Fruit fly (Drosophila melanogaster) whole organism, embryonic: Measurements from ENCODE around the gene ND-18.

Source experiments
- Atf3 ChIP-seq: fragments of 200-800 bp; sonication (Bioruptor generic); optimal IDR thresholded peaks from 3 replicates; lab custom pipeline; 2016; ENCODE audit warnings: missing biosample characterization, missing genetic modification characterization
- BEAF-32 ChIP-seq: fragments of 200-800 bp; sonication (Bioruptor generic); optimal IDR thresholded peaks from 3 replicates; lab custom pipeline; 2017; ENCODE audit warnings: missing biosample characterization, missing genetic modification characterization, mild to moderate bottlenecking, moderate library complexity, missing genetic modification reagents
- Bgb ChIP-seq: fragments of 200-800 bp; sonication (Bioruptor generic); IDR thresholded peaks from 2 replicates; pipeline ENCODE4 v1.3.6; 2022; ENCODE audit warnings: missing biosample characterization, missing genetic modification characterization; ENCODE audit not compliant: partially characterized antibody
- CG10267 ChIP-seq: fragments of 200-800 bp; sonication (Bioruptor generic); optimal IDR thresholded peaks from 2 replicates; lab custom pipeline; 2018; ENCODE audit warnings: missing biosample characterization, mild to moderate bottlenecking, missing genetic modification characterization, moderate library complexity
- CG11504 ChIP-seq: fragments of 200-800 bp; sonication (Bioruptor generic); optimal IDR thresholded peaks from 3 replicates; lab custom pipeline; 2019; ENCODE audit warnings: missing biosample characterization, mild to moderate bottlenecking, missing genetic modification characterization, moderate library complexity
- CG12391 ChIP-seq: fragments of 200-800 bp; sonication (Bioruptor generic); optimal IDR thresholded peaks from 3 replicates; lab custom pipeline; 2018; ENCODE audit warnings: missing biosample characterization, mild to moderate bottlenecking, missing genetic modification characterization, moderate library complexity
- CG12659 ChIP-seq: fragments of 200-800 bp; sonication (Bioruptor generic); optimal IDR thresholded peaks from 3 replicates; lab custom pipeline; 2017; ENCODE audit warnings: mild to moderate bottlenecking, missing biosample characterization, missing genetic modification reagents, missing genetic modification characterization
- CG13287 ChIP-seq: fragments of 200-800 bp; sonication (Bioruptor generic); IDR thresholded peaks from 2 replicates; pipeline ENCODE4 v1.3.6; 2022; ENCODE audit warnings: missing biosample characterization, missing genetic modification characterization; ENCODE audit not compliant: partially characterized antibody
- CG14710 ChIP-seq: fragments of 200-800 bp; sonication (Bioruptor generic); optimal IDR thresholded peaks from 3 replicates; lab custom pipeline; 2019; ENCODE audit warnings: missing biosample characterization, mild to moderate bottlenecking, missing genetic modification characterization, moderate library complexity
- CG15011 ChIP-seq: fragments of 200-800 bp; sonication (Bioruptor generic); optimal IDR thresholded peaks from 3 replicates; lab custom pipeline; 2018; ENCODE audit warnings: missing biosample characterization, mild to moderate bottlenecking, missing genetic modification characterization
- CG15514 ChIP-seq: fragments of 200-800 bp; sonication (Bioruptor generic); optimal IDR thresholded peaks from 3 replicates; lab custom pipeline; 2017; ENCODE audit warnings: missing biosample characterization, missing genetic modification characterization, mild to moderate bottlenecking, moderate library complexity, missing genetic modification reagents
- CG17186 ChIP-seq: fragments of 200-800 bp; sonication (Bioruptor generic); optimal IDR thresholded peaks from 3 replicates; lab custom pipeline; 2017; ENCODE audit warnings: missing biosample characterization, missing genetic modification reagents, missing genetic modification characterization
- CG2116 ChIP-seq: fragments of 200-800 bp; sonication (Bioruptor generic); optimal IDR thresholded peaks from 3 replicates; lab custom pipeline; 2018; ENCODE audit warnings: missing biosample characterization, mild to moderate bottlenecking, missing genetic modification characterization
- CG34376 ChIP-seq: fragments of 200-800 bp; sonication (Bioruptor generic); optimal IDR thresholded peaks from 2 replicates; lab custom pipeline; 2018; ENCODE audit warnings: missing biosample characterization, mild to moderate bottlenecking, missing genetic modification characterization
- CG42726 ChIP-seq: fragments of 200-800 bp; sonication (Bioruptor generic); IDR thresholded peaks from 2 replicates; pipeline ENCODE4 v1.3.6; 2022; ENCODE audit warnings: missing biosample characterization, missing genetic modification characterization; ENCODE audit not compliant: partially characterized antibody
- CG8290 ChIP-seq, 3 experiments: fragments of 200-800 bp; sonication (Bioruptor generic); optimal IDR thresholded peaks; 2 replicates each; lab custom pipeline; 2016 to 2019; ENCODE audit warnings: missing biosample characterization in 3 of 3, missing genetic modification characterization in 3 of 3, mild to moderate bottlenecking in 2 of 3, moderate library complexity in 1 of 3
- CG9437 ChIP-seq: fragments of 200-800 bp; sonication (Bioruptor generic); optimal IDR thresholded peaks from 2 replicates; lab custom pipeline; 2018; ENCODE audit warnings: missing biosample characterization, mild to moderate bottlenecking, missing genetic modification characterization
- CG9609 ChIP-seq: fragments of 200-800 bp; sonication (Bioruptor generic); optimal IDR thresholded peaks from 3 replicates; lab custom pipeline; 2016; ENCODE audit warnings: missing biosample characterization, missing genetic modification characterization
- Dbx ChIP-seq: fragments of 200-800 bp; sonication (Bioruptor generic); IDR thresholded peaks from 3 replicates; pipeline ENCODE4 v1.3.6; 2022; ENCODE audit warnings: missing biosample characterization, missing genetic modification characterization
- Dref ChIP-seq: fragments of 200-800 bp; sonication (Bioruptor generic); IDR thresholded peaks from 2 replicates; pipeline ENCODE4 v1.3.6; 2022; ENCODE audit warnings: missing biosample characterization, missing genetic modification characterization
- E2f2 ChIP-seq: fragments of 200-800 bp; sonication (Bioruptor generic); IDR thresholded peaks from 2 replicates; pipeline ENCODE4 v1.3.6; 2022; ENCODE audit warnings: missing biosample characterization, missing genetic modification characterization
- Ets65A ChIP-seq: fragments of 200-800 bp; sonication (Bioruptor generic); peaks from one replicate; lab custom pipeline; 2016; ENCODE audit warnings: missing biosample characterization, missing genetic modification characterization
- HLH54F ChIP-seq: fragments of 200-800 bp; sonication (Bioruptor generic); optimal IDR thresholded peaks from 3 replicates; lab custom pipeline; 2016; ENCODE audit warnings: missing biosample characterization, missing genetic modification characterization
- MBD-R2 ChIP-seq: fragments of 200-800 bp; sonication (Bioruptor generic); IDR thresholded peaks from 2 replicates; pipeline ENCODE4 v1.3.6; 2022; ENCODE audit warnings: missing biosample characterization, missing genetic modification characterization
- MESR4 ChIP-seq: fragments of 200-800 bp; sonication (Bioruptor generic); optimal IDR thresholded peaks from 2 replicates; lab custom pipeline; 2018; ENCODE audit warnings: missing biosample characterization, mild to moderate bottlenecking, missing genetic modification characterization, moderate library complexity
- Max ChIP-seq: fragments of 200-800 bp; sonication (Bioruptor generic); optimal IDR thresholded peaks from 2 replicates; lab custom pipeline; 2016; ENCODE audit warnings: missing biosample characterization, mild to moderate bottlenecking, missing genetic modification characterization
- Med ChIP-seq: fragments of 200-800 bp; sonication (Bioruptor generic); peaks from one replicate; lab custom pipeline; 2016; ENCODE audit warnings: missing biosample characterization, missing genetic modification characterization, mild to moderate bottlenecking, inconsistent platforms, moderate library complexity
- Myb ChIP-seq: fragments of 200-800 bp; sonication (Bioruptor generic); optimal IDR thresholded peaks from 2 replicates; lab custom pipeline; 2016; ENCODE audit warnings: missing biosample characterization, missing genetic modification characterization
- Pdp1 ChIP-seq, 2 experiments: fragments of 200-800 bp; sonication (Bioruptor generic); optimal IDR thresholded peaks; 3 replicates each; lab custom pipeline; 2016; ENCODE audit warnings: missing biosample characterization in 2 of 2, missing genetic modification characterization in 2 of 2, mild to moderate bottlenecking in 1 of 2, moderate library complexity in 1 of 2
- YL-1 ChIP-seq: fragments of 200-800 bp; sonication (Bioruptor generic); optimal IDR thresholded peaks from 3 replicates; lab custom pipeline; 2017; ENCODE audit warnings: missing biosample characterization, mild to moderate bottlenecking, missing genetic modification characterization
- amos ChIP-seq: fragments of 200-800 bp; sonication (Bioruptor generic); IDR thresholded peaks from 2 replicates; pipeline ENCODE4 v1.3.6; 2022; ENCODE audit warnings: missing biosample characterization, missing genetic modification characterization; ENCODE audit not compliant: partially characterized antibody
- crp ChIP-seq, 2 experiments: fragments of 200-800 bp; sonication (Bioruptor generic); optimal IDR thresholded peaks; 2 replicates in 1 of 2; 3 replicates in 1 of 2; lab custom pipeline; 2017; ENCODE audit warnings: missing biosample characterization in 2 of 2, missing genetic modification characterization in 2 of 2, mild to moderate bottlenecking in 1 of 2, moderate library complexity in 1 of 2
- dm ChIP-seq: fragments of 200-800 bp; sonication (Bioruptor generic); optimal IDR thresholded peaks from 3 replicates; lab custom pipeline; 2016; ENCODE audit warnings: missing biosample characterization, missing genetic modification characterization
- ewg ChIP-seq: fragments of 200-800 bp; sonication (Bioruptor generic); optimal IDR thresholded peaks from 3 replicates; lab custom pipeline; 2017; ENCODE audit warnings: mild to moderate bottlenecking, missing biosample characterization, missing genetic modification reagents, missing genetic modification characterization
- hbn ChIP-seq: fragments of 200-800 bp; sonication (Bioruptor generic); IDR thresholded peaks from 2 replicates; pipeline ENCODE4 v1.3.6; 2022; ENCODE audit warnings: missing biosample characterization, missing genetic modification characterization; ENCODE audit not compliant: partially characterized antibody
- hkb ChIP-seq, 2 experiments: fragments of 200-800 bp in 1 of 2; fragments of >200 bp in 1 of 2; sonication (Bioruptor generic) in 1 of 2; IDR thresholded peaks in 1 of 2; optimal IDR thresholded peaks in 1 of 2; 2 replicates each; pipeline versions ENCODE4 v1.3.6 to Lab custom; 2017 to 2022; ENCODE audit warnings: missing biosample characterization in 1 of 2, missing genetic modification characterization in 1 of 2
- insv ChIP-seq, 2 experiments: fragments of 200-800 bp; sonication (Bioruptor generic); optimal IDR thresholded peaks; 3 replicates each; lab custom pipeline; 2016 to 2018; ENCODE audit warnings: missing biosample characterization in 2 of 2, missing genetic modification characterization in 2 of 2
- lilli ChIP-seq: fragments of 200-800 bp; sonication (Bioruptor generic); optimal IDR thresholded peaks from 3 replicates; lab custom pipeline; 2016; ENCODE audit warnings: missing biosample characterization, missing genetic modification characterization
- nmo ChIP-seq: fragments of 200-800 bp; sonication (Bioruptor generic); optimal IDR thresholded peaks from 2 replicates; lab custom pipeline; 2018; ENCODE audit warnings: missing biosample characterization, mild to moderate bottlenecking, missing genetic modification characterization, moderate library complexity
- onecut ChIP-seq: fragments of 200-800 bp; sonication (Bioruptor generic); IDR thresholded peaks from 2 replicates; pipeline ENCODE4 v1.3.6; 2022; ENCODE audit warnings: missing biosample characterization, missing genetic modification characterization
- phol ChIP-seq: fragments of 200-800 bp; sonication (Bioruptor generic); optimal IDR thresholded peaks from 3 replicates; lab custom pipeline; 2018; ENCODE audit warnings: missing biosample characterization, mild to moderate bottlenecking, missing genetic modification characterization, moderate library complexity
- pzg ChIP-seq: fragments of 200-800 bp; sonication (Bioruptor generic); optimal IDR thresholded peaks from 3 replicates; lab custom pipeline; 2018; ENCODE audit warnings: missing biosample characterization, mild to moderate bottlenecking, missing genetic modification characterization, moderate library complexity
- sens ChIP-seq: fragments of 200-800 bp; sonication (Bioruptor generic); peaks from one replicate; lab custom pipeline; 2016; ENCODE audit warnings: missing biosample characterization, missing genetic modification characterization
- sens-2 ChIP-seq: fragments of 200-800 bp; sonication (Bioruptor generic); IDR thresholded peaks from 2 replicates; pipeline ENCODE4 v1.3.6; 2022; ENCODE audit warnings: missing biosample characterization, missing genetic modification characterization
- tin ChIP-seq: fragments of 200-800 bp; sonication (Bioruptor generic); optimal IDR thresholded peaks from 3 replicates; lab custom pipeline; 2016; ENCODE audit warnings: missing biosample characterization, missing genetic modification characterization
- trem ChIP-seq: fragments of 200-800 bp; optimal IDR thresholded peaks from 3 replicates; lab custom pipeline; 2019; ENCODE audit warnings: missing biosample characterization, mild to moderate bottlenecking, missing genetic modification characterization, moderate library complexity
- wor ChIP-seq: fragments of 200-800 bp; sonication (Bioruptor generic); IDR thresholded peaks from 2 replicates; pipeline ENCODE4 v1.3.6; 2022; ENCODE audit warnings: missing biosample characterization, missing genetic modification characterization

Gene ND-18

dm6 chrX:19491984-19492584 lies at the start of gene ND-18, which contains the start of gene pcm:
Gene ND-18 (plus strand): TSS chrX:19492421.
Gene pcm (minus strand): TSS chrX:19492011.
- TF ChIP-seq CG8290 (GFP tag; optimal IDR thresholded peaks at IDR 0.05; lab: Kevin White, UChicago): no peak
- TF ChIP-seq CG8290 (tag; optimal IDR thresholded peaks at IDR 0.05; lab: Kevin White, UChicago): no peak
- TF ChIP-seq MESR4: peak; percentile 62
- peak; percentile 5 for TF ChIP-seq HLH54F (GFP tag; lab: Kevin White, UChicago)
- TF ChIP-seq CG13287: peak; percentile 18; the same call in 1 of the 2 replicates
- peak; percentile 6; the same call in 1 of the 2 replicates for TF ChIP-seq Bgb
- no peak for TF ChIP-seq CG42726 (GFP tag; lab: Robert Waterston, UW)
- TF ChIP-seq lilli (GFP tag; lab: Kevin White, UChicago): peak; percentile 31
- TF ChIP-seq Ets65A (GFP tag; lab: Kevin White, UChicago): peak; percentile 21
- no peak for TF ChIP-seq sens-2
- TF ChIP-seq hkb (optimal IDR thresholded peaks at IDR 0.05; lab: Kevin White, UChicago): no peak
- no peak for TF ChIP-seq hkb (GFP tag; IDR thresholded peaks at IDR 0.05; lab: Robert Waterston, UW)
- no peak for TF ChIP-seq Dbx (GFP tag; lab: Robert Waterston, UW)
- TF ChIP-seq CG2116 (GFP tag; lab: Kevin White, UChicago): peak; percentile 66
- peak; percentile 9 for TF ChIP-seq Max (GFP tag; lab: Kevin White, UChicago)
- no peak for TF ChIP-seq tin (GFP tag; lab: Kevin White, UChicago)
- peak; percentile 61 for TF ChIP-seq Med (GFP tag; lab: Kevin White, UChicago)
- 0 out of 2 replicates have a peak, but pooled peaks have one; percentile 11 for TF ChIP-seq hbn (GFP tag; lab: Robert Waterston, UW)
- TF ChIP-seq sens: peak; percentile 76
- peak; percentile 18 for TF ChIP-seq amos
- no peak for TF ChIP-seq Atf3 (GFP tag; lab: Kevin White, UChicago)
- TF ChIP-seq CG10267 (tag; lab: Kevin White, UChicago): peak; percentile 54
- TF ChIP-seq wor (GFP tag; lab: Robert Waterston, UW): no peak
- peak; percentile 65 for TF ChIP-seq BEAF-32 (GFP tag; lab: Kevin White, UChicago)
- peak; percentile 96 for TF ChIP-seq CG11504 (tag; lab: Kevin White, UChicago)
- TF ChIP-seq CG12659: peak; percentile 39
- no peak for TF ChIP-seq onecut (GFP tag; lab: Robert Waterston, UW)
- no peak for TF ChIP-seq CG34376
- TF ChIP-seq trem (tag; lab: Kevin White, UChicago): peak; percentile 1
- TF ChIP-seq phol (tag; lab: Kevin White, UChicago): peak; percentile 35
- peak in 1 of 2 experiments; percentile 95 for TF ChIP-seq Pdp1 (GFP tag; optimal IDR thresholded peaks at IDR 0.05; lab: Kevin White, UChicago)
- peak; percentile 62 for TF ChIP-seq Myb (GFP tag; lab: Kevin White, UChicago)
- TF ChIP-seq Dref (GFP tag; lab: Robert Waterston, UW): peak; percentile 49
- TF ChIP-seq nmo (GFP tag; lab: Kevin White, UChicago): peak; percentile 9
- peak; percentile 90 to 98 for TF ChIP-seq insv (GFP tag; optimal IDR thresholded peaks at IDR 0.05; lab: Kevin White, UChicago)
- peak; percentile 25 for TF ChIP-seq CG12391
- TF ChIP-seq crp (GFP tag; optimal IDR thresholded peaks at IDR 0.05; lab: Kevin White, UChicago): peak; percentile 54 to 92
- TF ChIP-seq CG14710 (tag; lab: Kevin White, UChicago): peak; percentile 99
- peak; percentile 41 for TF ChIP-seq CG17186 (GFP tag; lab: Kevin White, UChicago)
- peak; percentile 79 for TF ChIP-seq MBD-R2 (GFP tag; lab: Robert Waterston, UW)
- no peak for TF ChIP-seq ewg (GFP tag; lab: Kevin White, UChicago)
- peak; percentile 85 for TF ChIP-seq CG15514 (GFP tag; lab: Kevin White, UChicago)
- peak; percentile 60 for TF ChIP-seq CG9437 (GFP tag; lab: Kevin White, UChicago)
- peak; percentile 28 for TF ChIP-seq CG9609
- TF ChIP-seq pzg: peak; percentile 64
- peak; percentile 33 for TF ChIP-seq YL-1
- TF ChIP-seq CG15011: no peak
- peak; percentile 27 for TF ChIP-seq dm
- TF ChIP-seq E2f2 (GFP tag; lab: Robert Waterston, UW): peak; percentile 74
